Fruit fly (Drosophila melanogaster) whole organism, embryonic: ENCODE results near the gene CG31493.
A peak's percentile ranks its signal among the peaks of the same experiment; 100 is the strongest.

Source experiments
- Atf6 ChIP-seq: fragments of 200-800 bp; sonication (Bioruptor generic); IDR thresholded peaks from 2 replicates; pipeline ENCODE4 v1.3.6; 2022; ENCODE audit warnings: missing biosample characterization, missing genetic modification characterization
- Bgb ChIP-seq: fragments of 200-800 bp; sonication (Bioruptor generic); IDR thresholded peaks from 2 replicates; pipeline ENCODE4 v1.3.6; 2022; ENCODE audit warnings: missing biosample characterization, missing genetic modification characterization; ENCODE audit not compliant: partially characterized antibody
- C15 ChIP-seq: fragments of 200-800 bp; sonication (Bioruptor generic); IDR thresholded peaks from 3 replicates; pipeline ENCODE4 v1.3.6; 2022; ENCODE audit warnings: missing biosample characterization, missing genetic modification characterization
- CG10209 ChIP-seq: fragments of 200-800 bp; sonication (Bioruptor generic); optimal IDR thresholded peaks from 3 replicates; lab custom pipeline; 2017; ENCODE audit warnings: missing biosample characterization, mild to moderate bottlenecking, missing genetic modification characterization, missing genetic modification reagents
- CG10267 ChIP-seq: fragments of 200-800 bp; sonication (Bioruptor generic); optimal IDR thresholded peaks from 2 replicates; lab custom pipeline; 2018; ENCODE audit warnings: missing biosample characterization, mild to moderate bottlenecking, missing genetic modification characterization, moderate library complexity
- CG10274 ChIP-seq: fragments of 200-800 bp; sonication (Bioruptor generic); optimal IDR thresholded peaks from 3 replicates; lab custom pipeline; 2017; ENCODE audit warnings: missing biosample characterization, mild to moderate bottlenecking, missing genetic modification characterization
- CG10431 ChIP-seq: fragments of 200-800 bp; sonication (Bioruptor generic); optimal IDR thresholded peaks from 3 replicates; lab custom pipeline; 2018; ENCODE audit warnings: missing biosample characterization, mild to moderate bottlenecking, missing genetic modification characterization
- CG11093 ChIP-seq: fragments of 200-800 bp; sonication (Bioruptor generic); IDR thresholded peaks from 3 replicates; pipeline ENCODE4 v1.3.6; 2022; ENCODE audit warnings: missing biosample characterization, missing genetic modification characterization
- CG11723 ChIP-seq: fragments of 200-800 bp; sonication (Bioruptor generic); optimal IDR thresholded peaks from 2 replicates; lab custom pipeline; 2017; ENCODE audit warnings: missing biosample characterization, mild to moderate bottlenecking, missing genetic modification characterization
- CG12104 ChIP-seq: fragments of 200-800 bp; sonication (Bioruptor generic); optimal IDR thresholded peaks from 3 replicates; lab custom pipeline; 2016; ENCODE audit warnings: missing biosample characterization, missing genetic modification characterization
- CG12942 ChIP-seq: fragments of 200-800 bp; sonication (Bioruptor generic); optimal IDR thresholded peaks from 3 replicates; lab custom pipeline; 2016; ENCODE audit warnings: missing biosample characterization, missing genetic modification characterization
- CG17328 ChIP-seq: fragments of 200-800 bp; sonication (Bioruptor generic); IDR thresholded peaks from 2 replicates; pipeline ENCODE4 v1.3.6; 2022; ENCODE audit warnings: missing biosample characterization, missing genetic modification characterization
- CG17361 ChIP-seq: fragments of 200-800 bp; sonication (Bioruptor generic); IDR thresholded peaks from 3 replicates; pipeline ENCODE4 v1.3.6; 2022; ENCODE audit warnings: missing biosample characterization, missing genetic modification characterization
- CG17612 ChIP-seq: fragments of 200-800 bp; sonication (Bioruptor generic); IDR thresholded peaks from 2 replicates; pipeline ENCODE4 v1.3.6; 2022; ENCODE audit warnings: missing biosample characterization, missing genetic modification characterization
- CG18262 ChIP-seq: fragments of 200-800 bp; optimal IDR thresholded peaks from 3 replicates; lab custom pipeline; 2019; ENCODE audit warnings: missing biosample characterization, mild to moderate bottlenecking, missing genetic modification characterization, moderate library complexity
- CG30020 ChIP-seq: fragments of 200-800 bp; optimal IDR thresholded peaks from 2 replicates; lab custom pipeline; 2019; ENCODE audit warnings: missing biosample characterization, mild to moderate bottlenecking, missing genetic modification characterization, moderate library complexity
- CG32532 ChIP-seq: fragments of 200-800 bp; sonication (Bioruptor generic); IDR thresholded peaks from 2 replicates; pipeline ENCODE4 v1.3.6; 2022; ENCODE audit warnings: missing biosample characterization, missing genetic modification characterization
- CG4328 ChIP-seq: fragments of 200-800 bp; sonication (Bioruptor generic); optimal IDR thresholded peaks from 3 replicates; lab custom pipeline; 2017; ENCODE audit warnings: missing biosample characterization, missing genetic modification reagents, missing genetic modification characterization
- CG7786 ChIP-seq: fragments of 200-800 bp; sonication (Bioruptor generic); optimal IDR thresholded peaks from 2 replicates; lab custom pipeline; 2016; ENCODE audit warnings: missing biosample characterization, missing genetic modification characterization
- CG8281 ChIP-seq: fragments of 200-800 bp; sonication (Bioruptor generic); optimal IDR thresholded peaks from 2 replicates; lab custom pipeline; 2018; ENCODE audit warnings: missing biosample characterization, mild to moderate bottlenecking, missing genetic modification characterization, moderate library complexity
- CG8359 ChIP-seq: fragments of 200-800 bp; sonication (Bioruptor generic); optimal IDR thresholded peaks from 2 replicates; lab custom pipeline; 2017; ENCODE audit warnings: missing biosample characterization, mild to moderate bottlenecking, missing genetic modification characterization, borderline replicate concordance
- CTCF ChIP-seq: fragments of 200-800 bp; sonication (Bioruptor generic); optimal IDR thresholded peaks from 2 replicates; lab custom pipeline; 2017; ENCODE audit warnings: missing biosample characterization, mild to moderate bottlenecking, missing genetic modification characterization, moderate library complexity
- Meics ChIP-seq: fragments of 200-800 bp; sonication (Bioruptor generic); optimal IDR thresholded peaks from 2 replicates; lab custom pipeline; 2017; ENCODE audit warnings: missing biosample characterization, mild to moderate bottlenecking, missing genetic modification characterization
- Nf-YC ChIP-seq: fragments of 200-800 bp; optimal IDR thresholded peaks from 3 replicates; lab custom pipeline; 2019; ENCODE audit warnings: missing biosample characterization, mild to moderate bottlenecking, missing genetic modification characterization, moderate library complexity
- Oaz ChIP-seq: fragments of 200-800 bp; sonication (Bioruptor generic); IDR thresholded peaks from 2 replicates; pipeline ENCODE4 v1.3.6; 2022; ENCODE audit warnings: missing biosample characterization, missing genetic modification characterization
- Poxn ChIP-seq: fragments of 200-800 bp; sonication (Bioruptor generic); IDR thresholded peaks from 2 replicates; pipeline ENCODE4 v1.3.6; 2022; ENCODE audit warnings: missing biosample characterization, missing genetic modification characterization
- Taf1 ChIP-seq: fragments of 200-800 bp; sonication (Bioruptor generic); IDR thresholded peaks from 2 replicates; pipeline ENCODE4 v1.3.6; 2022; ENCODE audit warnings: missing biosample characterization, missing genetic modification characterization
- abd-A ChIP-seq: fragments of 200-800 bp; sonication (Bioruptor generic); optimal IDR thresholded peaks from 3 replicates; lab custom pipeline; 2019; ENCODE audit warnings: missing biosample characterization, mild to moderate bottlenecking, missing genetic modification characterization, moderate library complexity
- al ChIP-seq: fragments of 200-800 bp; sonication (Bioruptor generic); IDR thresholded peaks from 2 replicates; pipeline ENCODE4 v1.3.6; 2022; ENCODE audit warnings: missing biosample characterization, missing genetic modification characterization
- amos ChIP-seq: fragments of 200-800 bp; sonication (Bioruptor generic); IDR thresholded peaks from 2 replicates; pipeline ENCODE4 v1.3.6; 2022; ENCODE audit warnings: missing biosample characterization, missing genetic modification characterization; ENCODE audit not compliant: partially characterized antibody
- br ChIP-seq: fragments of >200 bp; optimal IDR thresholded peaks from 2 replicates; lab custom pipeline; 2017
- caup ChIP-seq: fragments of 200-800 bp; sonication (Bioruptor generic); optimal IDR thresholded peaks from 3 replicates; lab custom pipeline; 2017; ENCODE audit warnings: missing biosample characterization, mild to moderate bottlenecking, missing genetic modification characterization, moderate library complexity; ENCODE audit not compliant: severe bottlenecking
- ci ChIP-seq: fragments of 200-800 bp; sonication (Bioruptor generic); IDR thresholded peaks from 3 replicates; pipeline ENCODE4 v1.3.6; 2022; ENCODE audit warnings: missing biosample characterization, missing genetic modification characterization
- crc ChIP-seq: fragments of 200-800 bp; sonication (Bioruptor generic); optimal IDR thresholded peaks from 2 replicates; lab custom pipeline; 2016; ENCODE audit warnings: missing biosample characterization, missing genetic modification characterization
- cwo ChIP-seq: fragments of 200-800 bp; sonication (Bioruptor generic); optimal IDR thresholded peaks from 3 replicates; lab custom pipeline; 2017; ENCODE audit warnings: missing biosample characterization, missing genetic modification characterization, mild to moderate bottlenecking, moderate library complexity, missing genetic modification reagents
- da ChIP-seq: fragments of 200-800 bp; sonication (Bioruptor generic); optimal IDR thresholded peaks from 2 replicates; lab custom pipeline; 2016; ENCODE audit warnings: missing biosample characterization, missing genetic modification characterization
- fu2 ChIP-seq: fragments of 200-800 bp; sonication (Bioruptor generic); optimal IDR thresholded peaks from 2 replicates; lab custom pipeline; 2016; ENCODE audit warnings: missing biosample characterization, missing genetic modification characterization
- hbn ChIP-seq: fragments of 200-800 bp; sonication (Bioruptor generic); IDR thresholded peaks from 2 replicates; pipeline ENCODE4 v1.3.6; 2022; ENCODE audit warnings: missing biosample characterization, missing genetic modification characterization; ENCODE audit not compliant: partially characterized antibody
- inv ChIP-seq: fragments of 200-800 bp; sonication (Bioruptor generic); IDR thresholded peaks from 2 replicates; pipeline ENCODE4 v1.3.6; 2022; ENCODE audit warnings: missing biosample characterization, missing genetic modification characterization; ENCODE audit not compliant: partially characterized antibody
- lab ChIP-seq: fragments of 200-800 bp; sonication (Bioruptor generic); optimal IDR thresholded peaks from 3 replicates; lab custom pipeline; 2017; ENCODE audit warnings: missing biosample characterization, missing genetic modification characterization, mild to moderate bottlenecking, moderate library complexity, missing genetic modification reagents
- lbe ChIP-seq: fragments of 200-800 bp; sonication (Bioruptor generic); optimal IDR thresholded peaks from 2 replicates; lab custom pipeline; 2016; ENCODE audit warnings: missing biosample characterization, mild to moderate bottlenecking, missing genetic modification characterization
- luna ChIP-seq: fragments of 200-800 bp; sonication (Bioruptor generic); optimal IDR thresholded peaks from 2 replicates; lab custom pipeline; 2016; ENCODE audit warnings: missing biosample characterization, missing genetic modification characterization
- phol ChIP-seq: fragments of 200-800 bp; sonication (Bioruptor generic); optimal IDR thresholded peaks from 3 replicates; lab custom pipeline; 2018; ENCODE audit warnings: missing biosample characterization, mild to moderate bottlenecking, missing genetic modification characterization, moderate library complexity
- salm ChIP-seq: fragments of 200-800 bp; sonication (Bioruptor generic); optimal IDR thresholded peaks from 2 replicates; lab custom pipeline; 2018; ENCODE audit warnings: missing biosample characterization, mild to moderate bottlenecking, missing genetic modification characterization
- sim ChIP-seq: fragments of 200-800 bp; sonication (Bioruptor generic); IDR thresholded peaks from 2 replicates; pipeline ENCODE4 v1.3.6; 2022; ENCODE audit warnings: missing biosample characterization, missing genetic modification characterization
- ssp ChIP-seq: fragments of 200-800 bp; sonication (Bioruptor generic); IDR thresholded peaks from 2 replicates; pipeline ENCODE4 v1.3.6; 2022; ENCODE audit warnings: missing biosample characterization, missing genetic modification characterization
- tup ChIP-seq: fragments of 200-800 bp; sonication (Bioruptor generic); optimal IDR thresholded peaks from 2 replicates; lab custom pipeline; 2016; ENCODE audit warnings: missing biosample characterization, mild to moderate bottlenecking, missing genetic modification characterization, moderate library complexity
- twi ChIP-seq: fragments of 200-800 bp; optimal IDR thresholded peaks from 2 replicates; lab custom pipeline; 2019; ENCODE audit warnings: missing biosample characterization, mild to moderate bottlenecking, missing genetic modification characterization, moderate library complexity
- yki ChIP-seq: fragments of >200 bp; optimal IDR thresholded peaks from 3 replicates; lab custom pipeline; 2018
- zf30C ChIP-seq: fragments of 200-800 bp; sonication (Bioruptor generic); optimal IDR thresholded peaks from 3 replicates; lab custom pipeline; 2018; ENCODE audit warnings: missing biosample characterization, mild to moderate bottlenecking, missing genetic modification characterization

The CG31493 gene

dm6 chr3R:7150544-7151406, 19.4 kb downstream of the CG31493 start, which contains the start of the genes gfzf and Sas-4 (continued):
- no peak for TF ChIP-seq cwo (GFP tag; lab: Kevin White, UChicago)
- TF ChIP-seq lbe (GFP tag; lab: Kevin White, UChicago), result no peak
- TF ChIP-seq fu2 (GFP tag; lab: Kevin White, UChicago), result peak; percentile 10
- TF ChIP-seq C15 (GFP tag; lab: Robert Waterston, UW), result no peak
- TF ChIP-seq CG11093 (GFP tag; lab: Robert Waterston, UW), result peak; percentile 80; the same call in 2 of the 3 replicates
- peak; percentile 34 for TF ChIP-seq CG30020 (tag; lab: Kevin White, UChicago)
- TF ChIP-seq hbn (GFP tag; lab: Robert Waterston, UW), result no peak
- peak; percentile 12 for TF ChIP-seq CG12104 (GFP tag; lab: Kevin White, UChicago)
- TF ChIP-seq CG11723 (GFP tag; lab: Kevin White, UChicago), result no peak
- no peak for TF ChIP-seq tup (GFP tag; lab: Kevin White, UChicago)
- peak; percentile 39 for TF ChIP-seq ssp (GFP tag; lab: Robert Waterston, UW)
- TF ChIP-seq CG7786, result no peak
- TF ChIP-seq CG10209 (GFP tag; lab: Kevin White, UChicago), result peak; percentile 66
- TF ChIP-seq CG32532, result peak; percentile 71; the same call in 1 of the 2 replicates
- TF ChIP-seq caup (GFP tag; lab: Kevin White, UChicago), result no peak
- TF ChIP-seq CG8281 (tag; lab: Kevin White, UChicago), result no peak
- no peak for TF ChIP-seq Oaz (GFP tag; lab: Robert Waterston, UW)
- TF ChIP-seq CG4328 (GFP tag; lab: Kevin White, UChicago), result peak; percentile 45
- TF ChIP-seq abd-A (tag; lab: Kevin White, UChicago), result no peak
- TF ChIP-seq Atf6 (GFP tag; lab: Robert Waterston, UW), result peak; percentile 38; the same call in 1 of the 2 replicates
- TF ChIP-seq amos (GFP tag; lab: Robert Waterston, UW), result no peak
- no peak for TF ChIP-seq da (GFP tag; lab: Kevin White, UChicago)
- TF ChIP-seq Bgb (GFP tag; lab: Robert Waterston, UW), result no peak
- peak; percentile 27 for TF ChIP-seq twi (tag; lab: Kevin White, UChicago)
- peak; percentile 52; the same call in 1 of the 2 replicates for TF ChIP-seq al (GFP tag; lab: Robert Waterston, UW)
- peak; percentile 48 for TF ChIP-seq Taf1
- TF ChIP-seq salm (tag; lab: Kevin White, UChicago), result no peak
- 0 out of 2 replicates have a peak, but pooled peaks have one; percentile 18 for TF ChIP-seq Poxn
- peak; percentile 51 for TF ChIP-seq Meics (GFP tag; lab: Kevin White, UChicago)
- TF ChIP-seq crc (GFP tag; lab: Kevin White, UChicago), result no peak
- TF ChIP-seq CG17328 (GFP tag; lab: Robert Waterston, UW), result peak; percentile 48; the same call in 1 of the 2 replicates
- TF ChIP-seq sim (GFP tag; lab: Robert Waterston, UW), result no peak
- TF ChIP-seq CG8359 (GFP tag; lab: Kevin White, UChicago), result no peak
- peak; percentile 34 for TF ChIP-seq Nf-YC (tag; lab: Kevin White, UChicago)
- peak; percentile 62 for TF ChIP-seq CG18262 (tag; lab: Kevin White, UChicago)
- peak; percentile 36 for TF ChIP-seq luna (GFP tag; lab: Kevin White, UChicago)
- peak; percentile 75 for TF ChIP-seq phol
- TF ChIP-seq yki (lab: Kevin White, UChicago), result no peak
- peak; percentile 44; the same call in 1 of the 3 replicates for TF ChIP-seq ci (GFP tag; lab: Robert Waterston, UW)
- peak; percentile 37 for TF ChIP-seq CG10274 (GFP tag; lab: Kevin White, UChicago)
- TF ChIP-seq inv (GFP tag; lab: Robert Waterston, UW), result no peak
- TF ChIP-seq br (lab: Kevin White, UChicago), result no peak
- TF ChIP-seq CG10431 (GFP tag; lab: Kevin White, UChicago), result no peak
- peak; percentile 63 for TF ChIP-seq CG12942 (GFP tag; lab: Kevin White, UChicago)
- peak; percentile 82 for TF ChIP-seq CG17361 (GFP tag; lab: Robert Waterston, UW)
- TF ChIP-seq zf30C (GFP tag; lab: Kevin White, UChicago), result no peak
- TF ChIP-seq CG10267 (tag; lab: Kevin White, UChicago), result peak; percentile 92
- TF ChIP-seq lab (GFP tag; lab: Kevin White, UChicago), result peak; percentile 41
- peak; percentile 2 for TF ChIP-seq CTCF (GFP tag; lab: Kevin White, UChicago)
- no peak for TF ChIP-seq CG17612 (GFP tag; lab: Robert Waterston, UW)
